Fruit fly (Drosophila melanogaster) whole organism, wandering third instar larva: ENCODE data around the gene Sf3b3.

Experiments used
- CG32264 ChIP-seq: fragments of 200-800 bp; sonication (Bioruptor generic); optimal IDR thresholded peaks from 2 replicates; lab custom pipeline; 2016; ENCODE audit warnings: missing biosample characterization, missing genetic modification characterization
- CG9705 ChIP-seq: fragments of 200-800 bp; sonication (Bioruptor generic); optimal IDR thresholded peaks from 2 replicates; lab custom pipeline; 2018; ENCODE audit warnings: missing biosample characterization, mild to moderate bottlenecking, missing genetic modification characterization
- HLH106 ChIP-seq: fragments of 200-800 bp; optimal IDR thresholded peaks from 3 replicates; lab custom pipeline; 2019; ENCODE audit warnings: missing biosample characterization, mild to moderate bottlenecking, missing genetic modification characterization, moderate library complexity
- Hr83 ChIP-seq: fragments of 200-300 bp; sonication (Bioruptor generic); optimal IDR thresholded peaks from 2 replicates; lab custom pipeline; 2016; ENCODE audit warnings: missing biosample characterization, mild to moderate bottlenecking, missing genetic modification characterization, moderate library complexity; ENCODE audit not compliant: poor library complexity, severe bottlenecking
- Myc ChIP-seq: fragments of >200 bp; optimal IDR thresholded peaks from 2 replicates; lab custom pipeline; 2017
- OdsH ChIP-seq: fragments of 200-800 bp; sonication (Bioruptor generic); optimal IDR thresholded peaks from 2 replicates; lab custom pipeline; 2016; ENCODE audit warnings: missing biosample characterization, mild to moderate bottlenecking, missing genetic modification characterization
- Vsx2 ChIP-seq: fragments of 200-300, 225-300 bp; sonication (Bioruptor generic); optimal IDR thresholded peaks from 2 replicates; lab custom pipeline; 2018; ENCODE audit warnings: missing biosample characterization, missing genetic modification characterization; ENCODE audit not compliant: partially characterized antibody
- brk ChIP-seq: fragments of 200-800 bp; sonication (Bioruptor generic); optimal IDR thresholded peaks from 2 replicates; lab custom pipeline; 2016; ENCODE audit warnings: missing biosample characterization, mild to moderate bottlenecking, missing genetic modification characterization
- dl ChIP-seq, 2 experiments: fragments of 175-275, 200-275 bp in 1 of 2; fragments of 200-275 bp in 1 of 2; sonication (Bioruptor generic); optimal IDR thresholded peaks; lab custom pipeline; 2018; ENCODE audit warnings: mild to moderate bottlenecking in 2 of 2, missing biosample characterization in 2 of 2, missing genetic modification characterization in 2 of 2, moderate library complexity in 2 of 2; ENCODE audit not compliant: partially characterized antibody in 2 of 2, insufficient read depth in 1 of 2
- usp ChIP-seq: fragments of >200 bp; optimal IDR thresholded peaks from 2 replicates; lab custom pipeline; 2017; ENCODE audit warnings: missing biosample characterization, missing genetic modification characterization

dm6 chr3L:813911-814310 is 19.3 kb downstream of the Sf3b3 start:
- no peak for TF ChIP-seq Vsx2
- TF ChIP-seq dl (GFP tag; optimal IDR thresholded peaks at IDR 0.05; lab: Kevin White, UChicago; ENCODE audit: insufficient read depth in 1 of 2, partially characterized antibody in 2 of 2) = no peak
- TF ChIP-seq usp (GFP tag; lab: Kevin White, UChicago) = no peak
- no peak for TF ChIP-seq brk
- no peak for TF ChIP-seq Myc
- TF ChIP-seq Hr83 (GFP tag; lab: Kevin White, UChicago) = no peak
- no peak for TF ChIP-seq OdsH (GFP tag; lab: Kevin White, UChicago)
- no peak for TF ChIP-seq CG9705 (GFP tag; lab: Kevin White, UChicago)
- TF ChIP-seq HLH106 (tag; lab: Kevin White, UChicago) = no peak
- TF ChIP-seq CG32264 = no peak
